Worm (Caenorhabditis elegans) whole organism, young adult: ENCODE data around the gene ceh-10.
A peak's percentile ranks its signal among the peaks of the same experiment; 100 is the strongest.

ENCODE experiments used
- ama-1 ChIP-seq, 3 experiments: fragments of 150-350 bp in 1 of 3; sonication (generic microtip) in 2 of 3; optimal IDR thresholded peaks; 2 replicates each; lab custom pipeline; 2014 to 2018; ENCODE audit warnings: missing biosample characterization in 2 of 3, missing genetic modification characterization in 2 of 3, missing genetic modification reagents in 2 of 3
- hmg-20 ChIP-seq: fragments of 200-800 bp; sonication (Bioruptor generic); IDR thresholded peaks from 2 replicates; pipeline ENCODE4 v1.3.6; 2022; ENCODE audit warnings: missing genetic modification reagents, missing genetic modification characterization, missing compliant biosample characterization
- lir-1 ChIP-seq: fragments of 200-800 bp; sonication (Bioruptor generic); conservative IDR thresholded peaks from 2 replicates; pipeline ENCODE4 v1.3.6; 2022; ENCODE audit warnings: missing genetic modification reagents, missing genetic modification characterization, missing compliant biosample characterization
- sea-2 ChIP-seq: fragments of 200-800 bp; sonication (Bioruptor generic); IDR thresholded peaks from 2 replicates; pipeline ENCODE4 v1.3.6; 2022; ENCODE audit warnings: missing genetic modification characterization, missing compliant biosample characterization

ce11 chrIII:5769726-5770235 is 29.1 kb upstream of the ceh-10 start, which contains the start of gene cutl-23:
- TF ChIP-seq sea-2: no peak
- TF ChIP-seq hmg-20 (GFP tag; lab: Robert Waterston, UW): no peak
- no peak for TF ChIP-seq ama-1 (optimal IDR thresholded peaks at IDR 0.05; lab: Kevin White, UChicago)
- TF ChIP-seq ama-1 (GFP tag; optimal IDR thresholded peaks at IDR 0.05; lab: Kevin White, UChicago): peak; percentile 61 to 74
- no peak for TF ChIP-seq lir-1 (GFP tag; lab: Robert Waterston, UW)
